Fruit fly (Drosophila melanogaster) whole organism, prepupa: ENCODE results near the gene Eato.

ENCODE experiments used
- CG11902 ChIP-seq: fragments of 200-800 bp; sonication (Bioruptor generic); optimal IDR thresholded peaks from 3 replicates; lab custom pipeline; 2016; ENCODE audit warnings: missing biosample characterization, missing genetic modification characterization
- CG3919 ChIP-seq: fragments of 200-800 bp; sonication (Bioruptor generic); optimal IDR thresholded peaks from 3 replicates; lab custom pipeline; 2016; ENCODE audit warnings: missing biosample characterization, missing genetic modification characterization
- CG6276 ChIP-seq: fragments of 200-800 bp; sonication (Bioruptor generic); optimal IDR thresholded peaks from 2 replicates; lab custom pipeline; 2017; ENCODE audit warnings: missing biosample characterization, mild to moderate bottlenecking, missing genetic modification characterization
- CG9139 ChIP-seq: fragments of 200-800 bp; sonication (Bioruptor generic); optimal IDR thresholded peaks from 3 replicates; lab custom pipeline; 2017; ENCODE audit warnings: missing biosample characterization, mild to moderate bottlenecking, missing genetic modification characterization
- Ets96B ChIP-seq: fragments of 200-800 bp; optimal IDR thresholded peaks from 2 replicates; lab custom pipeline; 2019; ENCODE audit warnings: missing biosample characterization, mild to moderate bottlenecking, missing genetic modification characterization, moderate library complexity
- Gug ChIP-seq: fragments of 200-800 bp; sonication (Bioruptor generic); IDR thresholded peaks from 2 replicates; pipeline ENCODE4 v1.3.6; 2022; ENCODE audit warnings: missing biosample characterization, missing genetic modification characterization
- Hr38 ChIP-seq: sonication (Bioruptor generic); optimal IDR thresholded peaks from 2 replicates; lab custom pipeline; 2016; ENCODE audit warnings: missing biosample characterization, missing genetic modification characterization
- Hr39 ChIP-seq: fragments of 200-800 bp; sonication (Bioruptor generic); optimal IDR thresholded peaks from 2 replicates; lab custom pipeline; 2016; ENCODE audit warnings: missing biosample characterization, missing genetic modification characterization
- Hr4 ChIP-seq: fragments of 200-800 bp; sonication (Bioruptor generic); optimal IDR thresholded peaks from 3 replicates; lab custom pipeline; 2016; ENCODE audit warnings: missing biosample characterization, missing genetic modification characterization
- OdsH ChIP-seq: fragments of 200-800 bp; sonication (Bioruptor generic); optimal IDR thresholded peaks from 3 replicates; lab custom pipeline; 2016; ENCODE audit warnings: missing biosample characterization, missing genetic modification characterization
- Sox15 ChIP-seq: fragments of 200-800 bp; sonication (Bioruptor generic); optimal IDR thresholded peaks from 3 replicates; lab custom pipeline; 2016; ENCODE audit warnings: missing biosample characterization, missing genetic modification characterization
- dac ChIP-seq: fragments of 200-800 bp; sonication (Bioruptor generic); optimal IDR thresholded peaks from 2 replicates; lab custom pipeline; 2017; ENCODE audit warnings: missing biosample characterization, mild to moderate bottlenecking, missing genetic modification characterization
- pdm3 ChIP-seq: fragments of 200-800 bp; sonication (Bioruptor generic); optimal IDR thresholded peaks from 3 replicates; lab custom pipeline; 2016; ENCODE audit warnings: missing biosample characterization, missing genetic modification characterization
- ss ChIP-seq, 2 experiments: fragments of 200-800 bp; sonication (Bioruptor generic); optimal IDR thresholded peaks; 2 replicates in 1 of 2; 3 replicates in 1 of 2; lab custom pipeline; 2017 to 2018; ENCODE audit warnings: mild to moderate bottlenecking in 2 of 2, missing biosample characterization in 2 of 2, missing genetic modification characterization in 2 of 2, moderate library complexity in 1 of 2

dm6 chr2L:13763144-13763543 lies 20.7 kb upstream of the Eato start:
- TF ChIP-seq OdsH (no peak), Sox15 (GFP tag; lab: Kevin White, UChicago) (no peak), CG11902 (GFP tag; lab: Kevin White, UChicago) (no peak), Hr38 (GFP tag; lab: Kevin White, UChicago) (no peak), ss (GFP tag; optimal IDR thresholded peaks at IDR 0.05; lab: Kevin White, UChicago) (no peak), CG6276 (GFP tag; lab: Kevin White, UChicago) (no peak), CG3919 (GFP tag; lab: Kevin White, UChicago) (no peak), pdm3 (GFP tag; lab: Kevin White, UChicago) (no peak), Hr4 (GFP tag; lab: Kevin White, UChicago) (no peak), Gug (no peak), CG9139 (GFP tag; lab: Kevin White, UChicago) (no peak), Hr39 (GFP tag; lab: Kevin White, UChicago) (no peak), dac (GFP tag; lab: Kevin White, UChicago) (no peak), Ets96B (tag; lab: Kevin White, UChicago) (no peak)
